Fruit fly (Drosophila melanogaster) whole organism: ENCODE measurements around the gene CG34117.
A peak's percentile ranks its signal among the peaks of the same experiment; 100 is the strongest.

ENCODE experiments used
- CG8478 ChIP-seq: fragments of >200 bp; optimal IDR thresholded peaks from 2 replicates; lab custom pipeline; 2018; ENCODE audit warnings: inconsistent platforms
- Dll ChIP-seq: fragments of >200 bp; optimal IDR thresholded peaks from 2 replicates; lab custom pipeline; 2017
- EcR ChIP-seq, 2 experiments: fragments of >200 bp; optimal IDR thresholded peaks; 2 replicates each; lab custom pipeline; 2017; ENCODE audit warnings: missing biosample characterization in 2 of 2, missing genetic modification characterization in 2 of 2, missing genetic modification reagents in 2 of 2
- pan ChIP-seq: fragments of >200 bp; optimal IDR thresholded peaks from 2 replicates; lab custom pipeline; 2017
- psq ChIP-seq: fragments of >200 bp; optimal IDR thresholded peaks from 2 replicates; lab custom pipeline; 2017

- TF ChIP-seq Dll (lab: Kevin White, UChicago) (peak; percentile 61), CG8478 (lab: Kevin White, UChicago) (no peak), pan (peak; percentile 64), EcR (GFP tag; optimal IDR thresholded peaks at IDR 0.05; lab: Kevin White, UChicago) (no peak), psq (lab: Kevin White, UChicago) (no peak)
These were observed 21.0 kb downstream of the CG34117 start for dm6 chr3R:9378644-9379411.
